Worm (Caenorhabditis elegans) whole organism, late embryonic: Measurements from ENCODE around the gene F49C5.16.
"Not testable (repeated sequence)": the region's sequence is repeated elsewhere in the genome, so short reads cannot be mapped to it uniquely, and the experiment has no call there.

Experiments
- C08G9.2 ChIP-seq: sonication (generic microtip); optimal IDR thresholded peaks from 2 replicates; lab custom pipeline; 2016; ENCODE audit warnings: mild to moderate bottlenecking, missing genetic modification characterization, moderate library complexity, missing compliant biosample characterization
- C38D4.7 ChIP-seq: fragments of 200-800 bp; sonication (Bioruptor generic); optimal IDR thresholded peaks from 2 replicates; lab custom pipeline; 2018; ENCODE audit warnings: mild to moderate bottlenecking, missing genetic modification characterization, moderate library complexity, missing compliant biosample characterization
- F13H6.1 ChIP-seq: sonication (generic microtip); optimal IDR thresholded peaks from 2 replicates; lab custom pipeline; 2016; ENCODE audit warnings: missing genetic modification characterization, missing compliant biosample characterization
- K09A11.1 ChIP-seq: sonication (generic microtip); optimal IDR thresholded peaks from 2 replicates; lab custom pipeline; 2017; ENCODE audit warnings: antibody characterized with exemption, mild to moderate bottlenecking, missing genetic modification characterization, missing compliant biosample characterization; ENCODE audit not compliant: insufficient read depth
- T23F11.4 ChIP-seq: fragments of 200-800 bp; sonication (Bioruptor generic); optimal IDR thresholded peaks from 2 replicates; lab custom pipeline; 2018; ENCODE audit warnings: mild to moderate bottlenecking, missing genetic modification characterization, missing compliant biosample characterization
- Y22D7AL.16 ChIP-seq: sonication (generic microtip); optimal IDR thresholded peaks from 2 replicates; lab custom pipeline; 2016; ENCODE audit warnings: missing genetic modification characterization, missing compliant biosample characterization
- ama-1 ChIP-seq: fragments of 150-350 bp; optimal IDR thresholded peaks from 2 replicates; lab custom pipeline; 2014
- ceh-14 ChIP-seq: sonication (generic microtip); optimal IDR thresholded peaks from 2 replicates; lab custom pipeline; 2016; ENCODE audit warnings: missing genotype, missing genetic modification characterization, missing compliant biosample characterization
- ceh-19 ChIP-seq: fragments of 200-800 bp; sonication (Bioruptor generic); optimal IDR thresholded peaks from 2 replicates; lab custom pipeline; 2018; ENCODE audit warnings: mild to moderate bottlenecking, missing genetic modification characterization, missing compliant biosample characterization
- ceh-24 ChIP-seq: sonication (generic microtip); optimal IDR thresholded peaks from 2 replicates; lab custom pipeline; 2016; ENCODE audit warnings: mild to moderate bottlenecking, missing genetic modification characterization, missing compliant biosample characterization
- ceh-30 ChIP-seq: fragments of 150-350 bp; optimal IDR thresholded peaks from 2 replicates; lab custom pipeline; 2014; ENCODE audit warnings: missing biosample characterization, missing genetic modification characterization
- ceh-31 ChIP-seq: sonication (generic microtip); optimal IDR thresholded peaks from 2 replicates; lab custom pipeline; 2016; ENCODE audit warnings: missing genetic modification characterization, missing compliant biosample characterization
- ceh-34 ChIP-seq: sonication (generic microtip); optimal IDR thresholded peaks from 2 replicates; lab custom pipeline; 2016; ENCODE audit warnings: mild to moderate bottlenecking, missing genetic modification characterization, missing compliant biosample characterization
- ceh-48 ChIP-seq: sonication (generic microtip); optimal IDR thresholded peaks from 2 replicates; lab custom pipeline; 2016; ENCODE audit warnings: missing genetic modification characterization, inconsistent platforms, missing compliant biosample characterization
- ceh-6 ChIP-seq: fragments of 200-800 bp; sonication (Bioruptor generic); optimal IDR thresholded peaks from 2 replicates; lab custom pipeline; 2018; ENCODE audit warnings: mild to moderate bottlenecking, missing genetic modification characterization, missing compliant biosample characterization
- ceh-9 ChIP-seq: sonication (generic microtip); optimal IDR thresholded peaks from 2 replicates; lab custom pipeline; 2016; ENCODE audit warnings: mild to moderate bottlenecking, missing genetic modification characterization, inconsistent platforms, missing compliant biosample characterization
- dmd-4 ChIP-seq: sonication (generic microtip); optimal IDR thresholded peaks from 2 replicates; lab custom pipeline; 2016; ENCODE audit warnings: borderline replicate concordance, missing genetic modification characterization, missing compliant biosample characterization
- dve-1 ChIP-seq: sonication (generic microtip); optimal IDR thresholded peaks from 2 replicates; lab custom pipeline; 2017; ENCODE audit warnings: antibody characterized with exemption, mild to moderate bottlenecking, missing genetic modification characterization, missing compliant biosample characterization
- elt-2 ChIP-seq: sonication (generic microtip); optimal IDR thresholded peaks from 2 replicates; lab custom pipeline; 2016; ENCODE audit warnings: missing genetic modification reagents, missing genetic modification characterization, missing compliant biosample characterization
- elt-4 ChIP-seq: sonication (generic microtip); optimal IDR thresholded peaks from 2 replicates; lab custom pipeline; 2016; ENCODE audit warnings: missing genetic modification characterization, missing compliant biosample characterization
- eyg-1 ChIP-seq: sonication (generic microtip); optimal IDR thresholded peaks from 2 replicates; lab custom pipeline; 2016; ENCODE audit warnings: missing genotype, missing genetic modification characterization, missing compliant biosample characterization
- fkh-10 ChIP-seq: fragments of 150-350 bp; optimal IDR thresholded peaks from 2 replicates; lab custom pipeline; 2014; ENCODE audit warnings: missing biosample characterization, missing genetic modification reagents, missing genetic modification characterization
- fkh-6 ChIP-seq: sonication (generic microtip); optimal IDR thresholded peaks from 2 replicates; lab custom pipeline; 2016; ENCODE audit warnings: missing genetic modification characterization, missing compliant biosample characterization
- gmeb-2 ChIP-seq: sonication (generic microtip); optimal IDR thresholded peaks from 2 replicates; lab custom pipeline; 2016; ENCODE audit warnings: missing genetic modification characterization, inconsistent platforms, missing compliant biosample characterization
- hlh-15 ChIP-seq: sonication (generic microtip); optimal IDR thresholded peaks from 2 replicates; lab custom pipeline; 2016; ENCODE audit warnings: missing genetic modification characterization, missing compliant biosample characterization
- mec-3 ChIP-seq: sonication (generic microtip); optimal IDR thresholded peaks from 2 replicates; lab custom pipeline; 2016; ENCODE audit warnings: borderline replicate concordance, missing genetic modification characterization, missing compliant biosample characterization
- nfya-1 ChIP-seq: sonication (generic microtip); optimal IDR thresholded peaks from 2 replicates; lab custom pipeline; 2017; ENCODE audit warnings: missing genetic modification characterization, mild to moderate bottlenecking, missing compliant biosample characterization, antibody characterized with exemption, moderate library complexity
- nhr-11 ChIP-seq: fragments of 150-350 bp; optimal IDR thresholded peaks from 2 replicates; lab custom pipeline; 2014; ENCODE audit warnings: missing biosample characterization, missing genetic modification characterization
- nhr-232 ChIP-seq: sonication (generic microtip); optimal IDR thresholded peaks from 2 replicates; lab custom pipeline; 2016; ENCODE audit warnings: missing genetic modification characterization, missing compliant biosample characterization
- pros-1 ChIP-seq: fragments of 150-350 bp; optimal IDR thresholded peaks from 2 replicates; lab custom pipeline; 2014; ENCODE audit warnings: missing biosample characterization, missing genetic modification reagents, missing genetic modification characterization
- rnt-1 ChIP-seq: sonication (generic microtip); optimal IDR thresholded peaks from 2 replicates; lab custom pipeline; 2016; ENCODE audit warnings: missing genetic modification characterization, missing compliant biosample characterization
- sox-4 ChIP-seq: sonication (generic microtip); optimal IDR thresholded peaks from 2 replicates; lab custom pipeline; 2017; ENCODE audit warnings: mild to moderate bottlenecking, missing genetic modification characterization, inconsistent platforms, missing compliant biosample characterization
- syd-9 ChIP-seq: sonication (generic microtip); optimal IDR thresholded peaks from 2 replicates; lab custom pipeline; 2016; ENCODE audit warnings: mild to moderate bottlenecking, missing genetic modification characterization, moderate library complexity, missing compliant biosample characterization
- ttx-3 ChIP-seq: sonication (generic microtip); optimal IDR thresholded peaks from 2 replicates; lab custom pipeline; 2016; ENCODE audit warnings: missing genetic modification reagents, missing genetic modification characterization, missing compliant biosample characterization
- unc-3 ChIP-seq, 2 experiments: fragments of 200-800 bp in 1 of 2; sonication (Bioruptor generic) in 1 of 2; sonication (generic microtip) in 1 of 2; conservative IDR thresholded peaks in 1 of 2; optimal IDR thresholded peaks in 1 of 2; 2 replicates each; pipeline versions ENCODE4 v1.3.6 to Lab custom; 2016 to 2022; ENCODE audit warnings: missing compliant biosample characterization in 2 of 2, missing genetic modification characterization in 2 of 2, missing genetic modification reagents in 1 of 2
- unc-42 ChIP-seq: sonication (generic microtip); optimal IDR thresholded peaks from 2 replicates; lab custom pipeline; 2016; ENCODE audit warnings: missing genotype, missing genetic modification characterization, missing compliant biosample characterization

The F49C5.16 gene

DNA sequence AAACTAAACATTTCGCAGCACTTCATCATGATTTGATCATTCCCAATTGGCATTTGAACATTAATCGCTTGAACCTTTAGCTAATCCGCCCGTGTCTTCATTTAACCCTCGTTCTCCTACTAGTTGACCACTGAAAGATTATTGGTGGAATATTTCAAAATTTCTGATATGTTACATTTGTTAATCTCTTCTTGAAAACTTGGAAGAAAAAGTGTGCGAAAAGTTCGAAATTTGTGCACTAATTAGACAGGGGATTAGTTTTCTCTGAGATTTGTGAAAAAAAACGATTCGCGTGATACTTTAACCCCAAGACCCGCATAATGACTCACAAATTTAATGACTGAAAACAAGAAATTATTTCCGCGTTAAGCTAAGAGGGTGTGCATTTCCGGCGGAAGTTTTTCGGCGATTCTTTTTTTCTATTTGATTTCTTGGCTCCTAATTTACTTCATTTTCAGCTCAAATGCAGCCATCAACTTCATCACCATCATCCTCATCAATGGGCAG lies 12.3 kb upstream of the F49C5.16 start, which contains the start of gene nimk-1:
nimk-1 (plus strand) TSS at position 457 of the 507 bp plus-strand sequence.
- TF ChIP-seq nhr-11 (tag; lab: Kevin White, UChicago): no peak
- no peak for TF ChIP-seq fkh-10 (GFP tag; lab: Kevin White, UChicago)
- no peak for TF ChIP-seq fkh-6 (tag; lab: Kevin White, UChicago)
- no peak for TF ChIP-seq ama-1
- TF ChIP-seq nhr-232: no peak
- TF ChIP-seq hlh-15: no peak
- TF ChIP-seq ttx-3 (tag; lab: Kevin White, UChicago): no peak
- TF ChIP-seq eyg-1 (tag; lab: Kevin White, UChicago): no peak
- TF ChIP-seq ceh-31 (tag; lab: Kevin White, UChicago): no peak
- no peak for TF ChIP-seq C08G9.2 (tag; lab: Kevin White, UChicago)
- TF ChIP-seq nfya-1 (tag; lab: Kevin White, UChicago): no peak
- TF ChIP-seq elt-4 (tag; lab: Kevin White, UChicago): no peak
- TF ChIP-seq mec-3 (tag; lab: Kevin White, UChicago): no peak
- no peak for TF ChIP-seq gmeb-2
- no peak for TF ChIP-seq ceh-48 (tag; lab: Kevin White, UChicago)
- no peak for TF ChIP-seq unc-3 (GFP tag; conservative IDR thresholded peaks at IDR 0.05; lab: Robert Waterston, UW)
- no peak for TF ChIP-seq unc-3 (tag; optimal IDR thresholded peaks at IDR 0.05; lab: Kevin White, UChicago)
- no peak for TF ChIP-seq pros-1 (tag; lab: Kevin White, UChicago)
- TF ChIP-seq sox-4: no peak

DNA sequence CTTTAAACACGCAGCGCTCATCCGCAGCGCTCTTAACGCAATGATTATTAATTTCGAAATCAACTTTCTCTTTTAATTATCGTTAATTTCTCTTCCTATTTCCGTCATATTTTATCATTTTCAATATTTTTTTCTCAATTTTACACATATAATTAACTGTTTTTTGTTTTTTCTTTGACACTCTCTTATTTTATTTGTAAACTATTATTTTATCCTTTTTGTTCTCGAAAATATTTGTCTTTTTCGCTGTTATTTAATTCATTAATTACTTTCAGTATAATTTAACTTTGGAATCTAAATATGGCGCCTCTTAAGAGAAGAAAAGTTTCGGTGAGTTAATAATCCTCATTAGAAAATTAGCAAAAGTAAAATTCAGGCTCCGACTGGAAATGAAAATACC lies 11.4 kb upstream of the F49C5.16 start, which contains the start of gene F49C5.3:
F49C5.3 (plus strand) TSS at position 301 of the 400 bp plus-strand sequence.
- not testable (repeated sequence) for TF ChIP-seq ceh-30 (tag; lab: Kevin White, UChicago); dmd-4 (tag; lab: Kevin White, UChicago); ceh-14

DNA sequence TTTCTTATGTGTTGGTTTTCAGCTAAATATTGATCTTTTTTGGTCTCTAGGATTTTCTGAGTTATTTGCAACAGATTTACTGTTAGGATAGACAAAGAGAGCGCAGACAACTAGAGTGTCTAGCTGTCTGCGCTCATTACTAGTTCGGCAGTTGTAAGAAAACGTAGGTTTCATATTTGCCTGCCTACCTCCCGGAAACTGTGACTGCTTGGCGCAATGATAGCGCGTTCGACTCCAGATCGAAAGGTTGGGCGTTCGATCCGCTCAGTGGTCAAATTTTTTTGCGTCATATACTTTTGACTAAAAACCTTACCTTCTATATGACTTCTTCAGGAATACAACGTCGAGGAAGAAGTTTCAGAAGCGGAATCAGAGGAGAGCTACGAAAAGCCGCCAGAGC lies 8.3 kb upstream of the F49C5.16 start:
- TF ChIP-seq syd-9 (tag; lab: Kevin White, UChicago): no peak
- no peak for TF ChIP-seq Y22D7AL.16 (tag; lab: Kevin White, UChicago)
- no peak for TF ChIP-seq hlh-15
- TF ChIP-seq elt-2: no peak
- TF ChIP-seq nhr-232: no peak
- TF ChIP-seq unc-42: no peak
- no peak for TF ChIP-seq elt-4 (tag; lab: Kevin White, UChicago)
- TF ChIP-seq F13H6.1 (tag; lab: Kevin White, UChicago): no peak
- TF ChIP-seq K09A11.1 (tag; lab: Kevin White, UChicago): no peak
- no peak for TF ChIP-seq ceh-6 (GFP tag; lab: Kevin White, UChicago)
- TF ChIP-seq T23F11.4: no peak
- no peak for TF ChIP-seq ceh-34 (tag; lab: Kevin White, UChicago)
- no peak for TF ChIP-seq ceh-24 (tag; lab: Kevin White, UChicago)
- no peak for TF ChIP-seq ttx-3 (tag; lab: Kevin White, UChicago)
- TF ChIP-seq rnt-1 (tag; lab: Kevin White, UChicago): no peak
- no peak for TF ChIP-seq ceh-19 (GFP tag; lab: Kevin White, UChicago)
- no peak for TF ChIP-seq dve-1 (tag; lab: Kevin White, UChicago)
- no peak for TF ChIP-seq ceh-9 (tag; lab: Kevin White, UChicago)
- TF ChIP-seq C38D4.7 (GFP tag; lab: Kevin White, UChicago): no peak
- TF ChIP-seq unc-3 (GFP tag; conservative IDR thresholded peaks at IDR 0.05; lab: Robert Waterston, UW): no peak
- TF ChIP-seq unc-3 (tag; optimal IDR thresholded peaks at IDR 0.05; lab: Kevin White, UChicago): no peak

ce11 chrII:12541670-12542080 lies 6.0 kb upstream of the F49C5.16 start:
- TF ChIP-seq elt-2: peak; percentile 26
